Worm (Caenorhabditis elegans) whole organism, dauer: ENCODE data around the gene parp-2.

Experiments
- unc-62 ChIP-seq: sonication (generic microtip); optimal IDR thresholded peaks from 2 replicates; lab custom pipeline; 2017; ENCODE audit warnings: missing biosample characterization, missing genetic modification reagents, missing genetic modification characterization

parp-2 gene

ce11 chrII:9605954-9606353, 13.1 kb downstream of the parp-2 start:
- TF ChIP-seq unc-62 (GFP tag; lab: Kevin White, UChicago), result no peak

DNA sequence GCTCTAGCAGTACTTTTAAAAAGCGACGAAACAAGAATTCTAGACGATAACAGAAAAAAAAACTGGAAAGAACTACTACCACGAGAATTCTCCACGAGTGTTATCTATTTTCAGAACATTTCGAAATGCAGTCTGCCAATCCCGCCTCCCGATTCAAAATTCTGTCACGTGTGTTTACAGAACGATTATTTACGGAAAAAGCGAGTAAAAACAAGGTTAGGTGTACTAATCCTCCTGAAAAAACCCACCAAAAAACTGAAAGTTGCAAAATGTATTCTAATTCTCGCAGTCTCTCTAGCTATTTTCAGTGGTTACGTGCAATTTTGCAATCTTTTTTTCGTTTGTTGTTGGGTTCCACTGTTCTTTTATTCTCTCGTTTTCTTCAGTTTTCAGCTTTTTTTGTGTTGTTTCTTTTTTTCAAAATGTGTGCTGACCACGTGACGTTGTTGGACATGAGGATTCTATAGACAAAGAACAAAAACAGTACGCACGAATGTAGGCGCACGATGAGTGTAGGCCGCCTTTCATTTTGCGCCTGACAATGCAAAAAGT, 13.7 kb downstream of the parp-2 start:
- TF ChIP-seq unc-62 (GFP tag; lab: Kevin White, UChicago), result no peak

DNA sequence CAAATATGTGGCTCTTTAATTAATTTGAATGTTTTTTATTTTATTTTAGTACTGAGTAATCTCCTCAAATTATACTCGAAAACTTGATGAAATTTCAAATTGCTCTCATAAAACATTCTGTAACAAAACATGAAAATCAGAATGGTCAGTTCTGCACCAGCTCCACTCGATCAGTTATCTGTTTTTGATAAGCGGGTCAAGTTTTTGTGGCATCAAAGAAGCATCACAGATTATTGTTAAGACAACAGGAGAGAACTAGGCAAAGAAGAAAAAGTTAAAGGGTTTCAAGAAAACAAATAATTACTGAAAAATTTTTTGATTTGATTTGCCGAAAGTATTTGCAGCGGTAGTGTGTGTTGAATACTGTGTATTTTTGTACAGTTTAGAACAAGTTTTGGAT, 14.3 kb downstream of the parp-2 start:
- TF ChIP-seq unc-62 (GFP tag; lab: Kevin White, UChicago), result no peak

DNA sequence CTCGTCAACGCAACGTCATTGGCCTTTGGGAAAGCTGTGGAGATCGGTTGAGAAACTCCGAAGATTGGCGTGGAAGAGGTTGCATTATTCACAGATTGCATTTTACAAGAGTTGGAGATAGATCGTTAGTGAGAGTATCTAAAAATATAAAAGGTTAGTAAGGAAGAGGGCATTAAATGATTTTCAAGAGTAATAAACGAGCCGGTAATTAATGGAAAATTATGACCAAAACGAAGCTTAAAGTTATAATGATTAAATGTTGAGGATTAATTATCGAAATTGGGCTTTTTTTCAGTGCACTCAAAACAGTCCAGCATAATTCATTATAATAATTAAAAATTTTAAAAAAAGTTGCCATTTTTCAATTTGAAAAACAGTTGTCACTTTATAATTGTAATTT, 16.5 kb downstream of the parp-2 start, which contains the start of gene pap-2:
pap-2 (minus strand) TSS at position 101 of the 400 bp plus-strand sequence.
- no peak for TF ChIP-seq unc-62 (GFP tag; lab: Kevin White, UChicago)

DNA sequence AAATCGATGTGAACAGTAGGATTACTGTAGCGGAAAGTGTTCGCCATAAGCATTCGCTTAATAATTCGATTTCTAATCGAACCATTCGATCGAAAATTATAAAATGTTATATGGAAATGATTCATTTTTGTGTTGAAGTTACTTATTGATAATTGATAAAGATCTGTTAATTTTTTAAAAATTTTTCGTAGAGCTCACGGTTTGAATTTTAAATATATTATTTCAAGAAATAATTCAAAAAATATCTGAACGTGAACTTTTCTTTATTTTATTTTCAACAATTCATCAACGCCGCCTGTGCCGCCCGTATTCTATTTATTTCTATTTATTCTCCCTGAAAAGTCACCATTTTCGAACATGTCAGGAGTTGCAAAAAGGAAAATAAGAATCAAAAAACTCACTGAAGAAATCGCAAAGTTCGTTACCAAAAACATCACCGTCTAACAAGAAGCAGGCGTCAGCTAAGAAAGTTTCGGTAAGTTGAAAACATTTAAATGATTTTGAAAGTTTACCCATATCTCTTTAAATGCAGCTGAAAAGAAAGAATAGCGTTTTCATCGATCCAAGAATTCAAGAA, 18.6 kb downstream of the parp-2 start, which contains the start of the genes T15H9.5 and T15H9.4:
T15H9.5 (minus strand) TSS at position 101 of the 577 bp plus-strand sequence.
T15H9.4 (plus strand) TSS at position 527 of the 577 bp plus-strand sequence.
- no peak for TF ChIP-seq unc-62 (GFP tag; lab: Kevin White, UChicago)

DNA sequence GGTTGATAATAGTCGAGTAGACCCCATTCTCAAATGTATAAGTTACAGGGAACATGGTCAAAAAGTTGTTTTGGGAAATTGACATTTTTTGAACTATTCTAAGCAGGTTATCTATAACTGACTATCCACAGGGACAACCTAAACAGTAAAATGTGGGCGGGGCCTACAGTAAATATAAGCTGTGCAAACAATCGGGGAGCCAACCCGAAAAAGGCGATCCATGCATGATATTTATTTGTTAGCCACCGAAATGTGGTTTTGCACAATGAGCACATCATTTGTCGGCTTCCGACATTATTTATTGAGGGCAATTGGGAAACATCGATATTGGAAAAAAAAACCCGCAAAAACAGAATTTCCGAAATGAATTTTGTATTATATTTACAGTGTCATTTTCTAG, 21.9 kb downstream of the parp-2 start, which contains the start of gene hlh-6:
hlh-6 (minus strand) TSS at position 101 of the 400 bp plus-strand sequence.
- TF ChIP-seq unc-62 (GFP tag; lab: Kevin White, UChicago), result no peak

ce11 chrII:9617039-9617901, 24.4 kb downstream of the parp-2 start, which contains the start of gene hal-3:
hal-3 (minus strand) TSS chrII:9617125.
- TF ChIP-seq unc-62 (GFP tag; lab: Kevin White, UChicago), result no peak

DNA sequence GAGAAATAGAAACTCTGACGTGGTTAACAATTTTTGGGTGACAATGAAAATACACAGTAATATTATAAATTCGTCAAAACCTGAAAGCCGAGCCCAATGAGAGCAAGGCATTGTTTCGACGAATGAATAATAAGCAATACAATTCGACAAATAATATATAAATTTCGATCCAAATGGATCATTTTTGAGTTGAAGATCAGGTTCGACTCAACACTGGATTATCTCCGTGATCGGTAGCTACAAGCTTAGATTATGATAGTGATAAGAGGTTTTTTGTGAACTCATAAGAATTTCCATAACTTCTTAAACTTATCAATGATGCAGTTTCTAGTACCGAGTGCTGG, 25.0 kb downstream of the parp-2 start:
- no peak for TF ChIP-seq unc-62 (GFP tag; lab: Kevin White, UChicago)

ce11 chrII:9618759-9619158, 25.9 kb downstream of the parp-2 start:
- no peak for TF ChIP-seq unc-62 (GFP tag; lab: Kevin White, UChicago)

- no peak for TF ChIP-seq unc-62 (GFP tag; lab: Kevin White, UChicago)
These were observed 26.6 kb downstream of the parp-2 start for ce11 chrII:9619402-9619862.

DNA sequence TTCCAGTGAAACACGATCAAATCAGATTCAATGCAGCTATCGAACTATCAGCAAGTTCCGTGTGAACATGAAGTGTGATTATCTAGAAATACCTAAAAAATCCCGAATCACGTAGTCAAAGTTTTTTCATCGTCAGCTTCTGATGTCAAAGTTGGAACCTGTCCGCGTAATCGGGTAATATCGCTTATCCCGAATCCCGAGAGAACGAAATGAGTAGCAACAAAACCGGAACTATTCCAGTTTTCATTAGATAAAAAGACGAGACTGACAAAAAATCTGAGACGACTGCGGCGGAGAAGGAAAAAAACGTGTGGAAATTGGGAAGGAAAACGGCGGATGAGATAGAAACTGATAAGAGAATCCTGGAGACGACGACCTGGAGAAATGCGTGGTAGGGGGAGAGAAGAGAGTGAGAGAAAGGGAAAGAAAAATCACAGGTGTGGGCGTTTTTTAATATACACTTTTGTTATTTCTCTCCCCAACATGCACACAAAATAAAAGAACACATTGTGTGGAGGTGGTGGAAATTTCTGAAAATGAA, 27.2 kb downstream of the parp-2 start:
- no peak for TF ChIP-seq unc-62 (GFP tag; lab: Kevin White, UChicago)

ce11 chrII:9620616-9621015, 27.8 kb downstream of the parp-2 start:
- no peak for TF ChIP-seq unc-62 (GFP tag; lab: Kevin White, UChicago)

DNA sequence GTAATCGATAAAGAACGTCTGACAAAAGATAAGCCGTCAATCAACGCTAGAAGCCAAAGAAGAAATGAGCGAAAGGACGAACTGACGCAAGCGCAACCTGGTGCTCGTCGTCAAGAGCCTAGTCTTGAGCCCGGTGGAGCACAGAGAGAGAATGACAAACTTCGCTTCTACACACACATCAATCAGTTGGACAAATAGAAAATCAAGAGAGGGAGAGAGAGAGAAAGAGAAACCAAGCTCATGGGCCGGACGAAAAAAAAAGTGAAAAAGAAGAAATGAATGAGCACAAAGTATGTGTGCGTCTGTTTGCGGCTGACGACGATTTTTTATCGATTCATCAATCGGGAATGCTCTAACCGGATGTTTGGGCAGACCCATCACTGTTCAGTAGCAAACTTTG, 28.3 kb downstream of the parp-2 start:
- TF ChIP-seq unc-62 (GFP tag; lab: Kevin White, UChicago), result no peak

DNA sequence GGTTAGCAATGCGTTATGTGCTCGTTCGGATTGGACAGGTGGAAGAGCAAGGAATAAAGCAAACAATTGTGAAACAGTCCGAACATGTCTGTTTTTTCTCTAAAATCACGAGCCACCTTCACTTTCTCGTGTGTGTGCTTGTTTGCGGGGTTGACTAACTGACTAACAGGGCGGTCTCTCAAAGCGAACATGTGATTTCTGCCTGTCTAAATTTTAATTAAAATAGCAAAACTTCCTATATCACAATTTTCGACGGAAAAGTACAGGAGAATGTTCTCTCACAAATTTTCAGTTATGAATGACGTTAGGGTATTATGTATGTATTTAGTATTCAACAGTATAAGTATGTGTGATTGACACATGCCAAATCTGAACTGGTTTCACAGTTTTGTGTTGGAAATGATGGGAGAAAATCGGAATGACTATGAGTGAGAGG, 29.1 kb downstream of the parp-2 start:
- no peak for TF ChIP-seq unc-62 (GFP tag; lab: Kevin White, UChicago)

ce11 chrII:9624110-9624695, 31.4 kb downstream of the parp-2 start, which contains the start of the genes dnj-20 and ZK1307.8:
dnj-20 (minus strand) TSS chrII:9624176.
ZK1307.8 (plus strand) TSS chrII:9624613.
- no peak for TF ChIP-seq unc-62 (GFP tag; lab: Kevin White, UChicago)
